Fruit fly (Drosophila melanogaster) whole organism, larva: ENCODE measurements around the gene Btk.

ENCODE experiments used
- noc ChIP-seq: fragments of 200-800 bp; sonication (Bioruptor generic); optimal IDR thresholded peaks from 3 replicates; lab custom pipeline; 2019; ENCODE audit warnings: missing biosample characterization, mild to moderate bottlenecking, missing genetic modification characterization, moderate library complexity

Gene Btk

dm6 chr2L:8290092-8290424 lies 10.8 kb downstream of the Btk start:
- no peak for TF ChIP-seq noc (tag; lab: Kevin White, UChicago)

- TF ChIP-seq noc (tag; lab: Kevin White, UChicago) = no peak
These were observed 11.4 kb downstream of the Btk start for dm6 chr2L:8289352-8290091.

dm6 chr2L:8288087-8288486 lies 12.8 kb downstream of the Btk start:
- no peak for TF ChIP-seq noc (tag; lab: Kevin White, UChicago)

dm6 chr2L:8286595-8286994 lies 14.3 kb downstream of the Btk start:
- TF ChIP-seq noc (tag; lab: Kevin White, UChicago) = no peak

- TF ChIP-seq noc (tag; lab: Kevin White, UChicago) = no peak
These were observed 15.8 kb downstream of the Btk start for dm6 chr2L:8284913-8285619.

- no peak for TF ChIP-seq noc (tag; lab: Kevin White, UChicago)
These were observed 19.0 kb downstream of the Btk start for dm6 chr2L:8281872-8282271.

dm6 chr2L:8280225-8280624 lies 20.7 kb downstream of the Btk start:
- no peak for TF ChIP-seq noc (tag; lab: Kevin White, UChicago)

dm6 chr2L:8279400-8280065 lies 21.3 kb downstream of the Btk start:
- TF ChIP-seq noc (tag; lab: Kevin White, UChicago) = no peak

- peak; percentile 94 for TF ChIP-seq noc (tag; lab: Kevin White, UChicago)
These were observed 23.2 kb downstream of the Btk start for dm6 chr2L:8277561-8278201.

dm6 chr2L:8276880-8277279 lies 24.0 kb downstream of the Btk start:
- no peak for TF ChIP-seq noc (tag; lab: Kevin White, UChicago)

dm6 chr2L:8276287-8276686 lies 24.6 kb downstream of the Btk start:
- TF ChIP-seq noc (tag; lab: Kevin White, UChicago) = no peak

dm6 chr2L:8274958-8275584 lies 25.8 kb downstream of the Btk start:
- no peak for TF ChIP-seq noc (tag; lab: Kevin White, UChicago)

- no peak for TF ChIP-seq noc (tag; lab: Kevin White, UChicago)
These were observed 26.8 kb downstream of the Btk start for dm6 chr2L:8274127-8274526.

- no peak for TF ChIP-seq noc (tag; lab: Kevin White, UChicago)
These were observed 30.0 kb downstream of the Btk start for dm6 chr2L:8270916-8271315.

dm6 chr2L:8268679-8269078 lies 32.2 kb downstream of the Btk start:
- no peak for TF ChIP-seq noc (tag; lab: Kevin White, UChicago)
